Worm (Caenorhabditis elegans) whole organism, mixed stage, embryonic: ENCODE data around the gene Y49E10.10.

Experiments
- M03D4.4 ChIP-seq: sonication (generic microtip); optimal IDR thresholded peaks from 2 replicates; lab custom pipeline; 2017; ENCODE audit warnings: mild to moderate bottlenecking, missing genetic modification characterization, missing compliant biosample characterization
- bed-3 ChIP-seq: fragments of 200-800 bp; sonication (Bioruptor generic); optimal IDR thresholded peaks from 3 replicates; lab custom pipeline; 2018; ENCODE audit warnings: mild to moderate bottlenecking, missing genetic modification characterization, moderate library complexity, missing compliant biosample characterization
- blmp-1 ChIP-seq: fragments of 150-350 bp; optimal IDR thresholded peaks from 2 replicates; lab custom pipeline; 2014; ENCODE audit warnings: missing biosample characterization, missing genetic modification characterization
- ceh-39 ChIP-seq: fragments of 150-350 bp; optimal IDR thresholded peaks from 2 replicates; lab custom pipeline; 2014; ENCODE audit warnings: missing biosample characterization, missing genetic modification characterization
- ceh-43 ChIP-seq: fragments of 200-800 bp; sonication (Bioruptor generic); optimal IDR thresholded peaks from 2 replicates; lab custom pipeline; 2018; ENCODE audit warnings: mild to moderate bottlenecking, missing genetic modification characterization, moderate library complexity, missing compliant biosample characterization
- ceh-83 ChIP-seq: fragments of 200-800 bp; sonication (Bioruptor generic); optimal IDR thresholded peaks from 2 replicates; lab custom pipeline; 2018; ENCODE audit warnings: mild to moderate bottlenecking, missing genetic modification characterization, missing compliant biosample characterization
- ces-1 ChIP-seq: fragments of 150-350 bp; optimal IDR thresholded peaks from 2 replicates; lab custom pipeline; 2014; ENCODE audit warnings: missing biosample characterization, missing genetic modification reagents, missing genetic modification characterization
- cnd-1 ChIP-seq: fragments of 200-800 bp; sonication (Bioruptor generic); optimal IDR thresholded peaks from 2 replicates; lab custom pipeline; 2018; ENCODE audit warnings: mild to moderate bottlenecking, missing genetic modification characterization, missing compliant biosample characterization
- drap-1 ChIP-seq: fragments of 200-800 bp; sonication (Bioruptor generic); optimal IDR thresholded peaks from 3 replicates; lab custom pipeline; 2018; ENCODE audit warnings: mild to moderate bottlenecking, missing genetic modification characterization, missing compliant biosample characterization
- flh-1 ChIP-seq: fragments of 200-800 bp; sonication (Bioruptor generic); optimal IDR thresholded peaks from 2 replicates; lab custom pipeline; 2018; ENCODE audit warnings: mild to moderate bottlenecking, missing genetic modification characterization, moderate library complexity, missing compliant biosample characterization
- ham-2 ChIP-seq: fragments of 200-800 bp; sonication (Bioruptor generic); optimal IDR thresholded peaks from 2 replicates; lab custom pipeline; 2018; ENCODE audit warnings: mild to moderate bottlenecking, missing genetic modification characterization, missing compliant biosample characterization
- hlh-1 ChIP-seq: fragments of 150-350 bp; optimal IDR thresholded peaks from 2 replicates; lab custom pipeline; 2014; ENCODE audit warnings: missing biosample characterization, missing genetic modification reagents, missing genetic modification characterization
- lin-13 ChIP-seq: fragments of 150-350 bp; optimal IDR thresholded peaks from 2 replicates; lab custom pipeline; 2014; ENCODE audit warnings: missing biosample characterization, missing genetic modification characterization
- lsy-2 ChIP-seq: fragments of 150-350 bp; optimal IDR thresholded peaks from 2 replicates; lab custom pipeline; 2014; ENCODE audit warnings: missing biosample characterization, missing genetic modification characterization
- mep-1 ChIP-seq: fragments of 150-350 bp; optimal IDR thresholded peaks from 2 replicates; lab custom pipeline; 2017; ENCODE audit warnings: missing biosample characterization, missing genetic modification reagents, missing genetic modification characterization, inconsistent platforms
- mls-2 ChIP-seq: sonication (generic microtip); optimal IDR thresholded peaks from 2 replicates; lab custom pipeline; 2016; ENCODE audit warnings: mild to moderate bottlenecking, missing genetic modification characterization, moderate library complexity, missing compliant biosample characterization
- nhr-12 ChIP-seq: fragments of 150-350 bp; optimal IDR thresholded peaks from 2 replicates; lab custom pipeline; 2014; ENCODE audit warnings: missing biosample characterization, missing genetic modification characterization
- nhr-2 ChIP-seq: fragments of 150-350 bp; optimal IDR thresholded peaks from 2 replicates; lab custom pipeline; 2014; ENCODE audit warnings: missing biosample characterization, missing genetic modification characterization
- nhr-237 ChIP-seq: fragments of 150-350 bp; optimal IDR thresholded peaks from 2 replicates; lab custom pipeline; 2014; ENCODE audit warnings: missing biosample characterization, missing genetic modification characterization
- nhr-28 ChIP-seq: fragments of 150-350 bp; optimal IDR thresholded peaks from 2 replicates; lab custom pipeline; 2014; ENCODE audit warnings: missing biosample characterization, missing genetic modification characterization
- nhr-76 ChIP-seq: sonication (generic microtip); optimal IDR thresholded peaks from 2 replicates; lab custom pipeline; 2017; ENCODE audit warnings: missing biosample characterization, missing genetic modification characterization
- pha-4 ChIP-seq: fragments of 150-350 bp; optimal IDR thresholded peaks from 2 replicates; lab custom pipeline; 2018; ENCODE audit warnings: missing biosample characterization, missing genetic modification reagents, missing genetic modification characterization
- sem-2 ChIP-seq: fragments of 200-800 bp; sonication (Bioruptor generic); optimal IDR thresholded peaks from 2 replicates; lab custom pipeline; 2018; ENCODE audit warnings: mild to moderate bottlenecking, missing genetic modification characterization, missing compliant biosample characterization
- snpc-4 ChIP-seq: fragments of 150-350 bp; optimal IDR thresholded peaks from 2 replicates; lab custom pipeline; 2014; ENCODE audit warnings: missing biosample characterization, missing genetic modification characterization
- sptf-1 ChIP-seq: sonication (generic microtip); optimal IDR thresholded peaks from 2 replicates; lab custom pipeline; 2017; ENCODE audit warnings: mild to moderate bottlenecking, missing genetic modification characterization, moderate library complexity, missing compliant biosample characterization
- tbx-8 ChIP-seq: fragments of 200-800 bp; sonication (Bioruptor generic); optimal IDR thresholded peaks from 2 replicates; lab custom pipeline; 2018; ENCODE audit warnings: mild to moderate bottlenecking, missing genetic modification characterization, moderate library complexity, missing compliant biosample characterization
- unc-120 ChIP-seq: sonication (generic microtip); optimal IDR thresholded peaks from 2 replicates; lab custom pipeline; 2017; ENCODE audit warnings: missing genetic modification characterization, missing compliant biosample characterization; ENCODE audit not compliant: poor library complexity, severe bottlenecking
- unc-39 ChIP-seq: fragments of 150-350 bp; optimal IDR thresholded peaks from 2 replicates; lab custom pipeline; 2014; ENCODE audit warnings: missing biosample characterization, missing genetic modification characterization
- unc-62 ChIP-seq: fragments of 150-350 bp; optimal IDR thresholded peaks from 2 replicates; lab custom pipeline; 2014; ENCODE audit warnings: missing biosample characterization, missing genetic modification reagents, missing genetic modification characterization

Gene Y49E10.10

ce11 chrIII:12368462-12369306 is 26.6 kb upstream of the Y49E10.10 start, which contains the start of gene his-72:
his-72 (minus strand) TSS chrIII:12369050.
- peak; percentile 75 for TF ChIP-seq ceh-83
- peak; percentile 46 for TF ChIP-seq ceh-39 (tag; lab: Kevin White, UChicago)
- no peak for TF ChIP-seq unc-39
- TF ChIP-seq mep-1 = peak; percentile 50
- TF ChIP-seq pha-4 (tag; lab: Kevin White, UChicago) = peak; percentile 3
- peak; percentile 23 for TF ChIP-seq ham-2 (GFP tag; lab: Kevin White, UChicago)
- TF ChIP-seq tbx-8 = no peak
- peak; percentile 52 for TF ChIP-seq cnd-1 (tag; lab: Kevin White, UChicago)
- peak; percentile 12 for TF ChIP-seq unc-62 (GFP tag; lab: Kevin White, UChicago)
- TF ChIP-seq ceh-43 (GFP tag; lab: Kevin White, UChicago) = no peak
- peak; percentile 7 for TF ChIP-seq bed-3 (GFP tag; lab: Kevin White, UChicago)
- TF ChIP-seq blmp-1 (tag; lab: Kevin White, UChicago) = no peak
- peak; percentile 45 for TF ChIP-seq nhr-12 (tag; lab: Kevin White, UChicago)
- peak; percentile 41 for TF ChIP-seq unc-120 (tag; lab: Kevin White, UChicago)
- TF ChIP-seq lsy-2 = peak; percentile 11
- peak; percentile 27 for TF ChIP-seq lin-13 (tag; lab: Kevin White, UChicago)
- TF ChIP-seq hlh-1 = peak; percentile 100
- TF ChIP-seq drap-1 (GFP tag; lab: Kevin White, UChicago) = peak; percentile 54
- TF ChIP-seq mls-2 (tag; lab: Kevin White, UChicago) = peak; percentile 53
- no peak for TF ChIP-seq nhr-237 (tag; lab: Kevin White, UChicago)
- TF ChIP-seq flh-1 (GFP tag; lab: Kevin White, UChicago) = peak; percentile 3
- peak; percentile 45 for TF ChIP-seq sptf-1 (tag; lab: Kevin White, UChicago)

DNA sequence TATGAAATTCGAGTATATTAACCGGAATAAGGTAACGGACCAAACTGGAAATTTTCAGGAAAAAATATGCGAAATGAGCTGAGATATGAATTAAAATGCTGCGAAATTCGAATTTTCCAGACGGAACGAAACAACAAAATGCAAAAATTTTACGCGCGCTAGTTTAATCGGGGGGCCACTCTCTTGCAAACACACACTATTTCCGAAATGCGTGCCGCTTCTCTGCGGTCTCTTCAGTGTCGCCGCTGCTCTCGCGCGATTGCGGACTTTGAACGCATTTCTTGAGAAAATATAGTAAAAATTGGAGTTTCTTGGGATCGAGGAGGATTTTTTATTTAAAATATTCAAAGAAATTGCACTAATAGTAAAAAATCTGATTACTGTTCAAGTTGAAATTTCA is 25.8 kb upstream of the Y49E10.10 start:
- peak; percentile 43 for TF ChIP-seq lin-13 (tag; lab: Kevin White, UChicago)
- peak; percentile 100 for TF ChIP-seq hlh-1
- peak; percentile 37 for TF ChIP-seq ces-1 (GFP tag; lab: Kevin White, UChicago)
- no peak for TF ChIP-seq nhr-28
- TF ChIP-seq ceh-83 = no peak
- no peak for TF ChIP-seq sem-2 (GFP tag; lab: Kevin White, UChicago)

- TF ChIP-seq ces-1 (GFP tag; lab: Kevin White, UChicago) (peak; percentile 40), sem-2 (GFP tag; lab: Kevin White, UChicago) (no peak), lsy-2 (peak; percentile 44), nhr-28 (no peak), hlh-1 (peak; percentile 94), pha-4 (tag; lab: Kevin White, UChicago) (peak; percentile 30), mep-1 (peak; percentile 26), M03D4.4 (tag; lab: Kevin White, UChicago) (no peak), lin-13 (tag; lab: Kevin White, UChicago) (peak; percentile 60), unc-120 (tag; lab: Kevin White, UChicago) (no peak), sptf-1 (tag; lab: Kevin White, UChicago) (peak; percentile 4), nhr-2 (peak; percentile 3)
These were observed 25.2 kb upstream of the Y49E10.10 start, which contains the start of gene rpt-6 for ce11 chrIII:12370011-12370506. rpt-6 (plus strand) TSS chrIII:12370456.

DNA sequence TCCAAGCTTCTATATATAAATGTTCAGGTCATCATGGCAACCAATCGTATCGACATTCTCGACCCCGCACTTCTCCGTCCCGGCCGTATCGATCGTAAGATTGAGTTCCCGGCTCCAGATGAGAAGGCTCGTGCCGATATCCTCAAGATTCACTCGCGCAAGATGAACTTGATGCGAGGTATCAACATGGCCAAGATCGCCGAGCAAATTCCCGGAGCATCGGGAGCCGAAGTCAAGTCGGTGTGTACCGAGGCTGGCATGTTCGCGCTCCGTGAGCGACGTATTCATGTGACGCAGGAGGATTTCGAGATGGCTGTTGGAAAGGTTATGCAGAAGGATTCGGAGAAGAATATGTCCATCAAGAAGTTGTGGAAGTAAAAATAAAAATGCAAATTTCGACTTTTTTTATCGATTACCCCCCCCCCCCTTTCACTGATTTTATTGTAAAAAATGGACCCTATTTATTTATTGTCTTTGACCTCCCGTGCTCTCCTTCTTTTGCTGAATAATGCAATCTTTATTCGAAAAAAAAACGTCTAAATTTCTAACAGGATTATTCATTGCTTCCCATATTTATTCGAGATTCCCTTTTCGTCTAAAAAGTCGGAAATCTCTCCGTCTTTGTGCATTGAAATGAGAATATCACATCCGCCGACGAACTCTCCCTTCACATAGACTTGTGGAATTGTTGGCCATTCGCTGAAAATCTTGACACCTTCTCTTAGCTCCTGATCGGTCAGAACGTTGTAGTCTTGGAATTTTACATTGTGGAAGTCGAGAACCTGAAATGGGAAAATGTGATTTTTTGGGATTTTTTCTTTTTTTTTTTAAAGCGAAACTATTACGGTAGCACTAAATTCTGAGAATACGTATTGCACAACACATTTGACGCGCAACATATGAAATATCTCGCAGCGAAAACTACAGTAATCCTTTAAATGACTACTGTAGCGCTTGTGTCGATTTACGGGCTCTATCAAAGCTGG is 22.9 kb upstream of the Y49E10.10 start:
- TF ChIP-seq ceh-83 = no peak
- TF ChIP-seq unc-120 (tag; lab: Kevin White, UChicago) = no peak
- TF ChIP-seq hlh-1 = no peak
- TF ChIP-seq nhr-2 = no peak
- TF ChIP-seq cnd-1 (tag; lab: Kevin White, UChicago) = no peak
- TF ChIP-seq mep-1 = no peak
- no peak for TF ChIP-seq nhr-76 (tag; lab: Kevin White, UChicago)
- no peak for TF ChIP-seq pha-4 (tag; lab: Kevin White, UChicago)
- TF ChIP-seq lsy-2 = no peak
- TF ChIP-seq ceh-39 (tag; lab: Kevin White, UChicago) = no peak
- no peak for TF ChIP-seq snpc-4 (tag; lab: Kevin White, UChicago)
- TF ChIP-seq flh-1 (GFP tag; lab: Kevin White, UChicago) = no peak
